Worm (Caenorhabditis elegans): ENCODE results near the gene C02G6.2.

ce11 chrV:5895021-5895420 lies 23.2 kb downstream of the C02G6.2 start, which contains the start of gene grd-9:
- TF ChIP-seq nfya-1 (tag; optimal IDR thresholded peaks at IDR 0.05) (no peak), hlh-30 (tag; optimal IDR thresholded peaks at IDR 0.05; ENCODE audit: insufficient read depth) (no peak), ttx-3 (tag; optimal IDR thresholded peaks at IDR 0.05) (no peak), pat-9 (tag; optimal IDR thresholded peaks at IDR 0.05) (no peak), tbx-7 (tag; optimal IDR thresholded peaks at IDR 0.05) (no peak)
